Worm (Caenorhabditis elegans) whole organism, young adult: Measurements from ENCODE around the gene ppat-1.

Source experiments
- B0019.2 ChIP-seq: fragments of 200-800 bp; sonication (Bioruptor generic); conservative IDR thresholded peaks from 2 replicates; pipeline ENCODE4 v1.3.6; 2022; ENCODE audit warnings: missing genetic modification reagents, missing genetic modification characterization, missing compliant biosample characterization
- B0261.1 ChIP-seq: sonication (generic microtip); optimal IDR thresholded peaks from 2 replicates; lab custom pipeline; 2016; ENCODE audit warnings: mild to moderate bottlenecking, missing genetic modification characterization, moderate library complexity, missing compliant biosample characterization
- F22D6.2 ChIP-seq: sonication (generic microtip); optimal IDR thresholded peaks from 2 replicates; lab custom pipeline; 2016; ENCODE audit warnings: mild to moderate bottlenecking, missing genetic modification characterization, missing compliant biosample characterization
- F37B4.10 ChIP-seq: fragments of 200-800 bp; sonication (Bioruptor generic); IDR thresholded peaks from 2 replicates; pipeline ENCODE4 v1.3.6; 2022; ENCODE audit warnings: missing genetic modification characterization, missing compliant biosample characterization
- F57C9.4 ChIP-seq: sonication (generic microtip); optimal IDR thresholded peaks from 2 replicates; lab custom pipeline; 2017; ENCODE audit warnings: mild to moderate bottlenecking, missing genetic modification characterization, missing compliant biosample characterization
- K11D2.4 ChIP-seq: fragments of 200-800 bp; sonication (Bioruptor generic); IDR thresholded peaks from 2 replicates; pipeline ENCODE4 v1.3.6; 2022; ENCODE audit warnings: missing genetic modification reagents, missing genetic modification characterization, missing compliant biosample characterization
- K12H6.12 ChIP-seq: fragments of 200-800 bp; sonication (Bioruptor generic); optimal IDR thresholded peaks from 2 replicates; lab custom pipeline; 2018; ENCODE audit warnings: mild to moderate bottlenecking, missing genetic modification characterization, missing compliant biosample characterization
- Y95B8A.8 ChIP-seq: fragments of 200-800 bp; sonication (Bioruptor generic); IDR thresholded peaks from 2 replicates; pipeline ENCODE4 v1.3.6; 2022; ENCODE audit warnings: missing genetic modification reagents, missing genetic modification characterization, missing compliant biosample characterization
- ZK185.1 ChIP-seq: sonication (generic microtip); optimal IDR thresholded peaks from 2 replicates; lab custom pipeline; 2016; ENCODE audit warnings: mild to moderate bottlenecking, missing genetic modification characterization, missing compliant biosample characterization; ENCODE audit not compliant: poor library complexity, severe bottlenecking
- ama-1 ChIP-seq, 3 experiments: fragments of 150-350 bp in 1 of 3; sonication (generic microtip) in 2 of 3; optimal IDR thresholded peaks; 2 replicates each; lab custom pipeline; 2014 to 2018; ENCODE audit warnings: missing biosample characterization in 2 of 3, missing genetic modification characterization in 2 of 3, missing genetic modification reagents in 2 of 3
- athp-1 ChIP-seq: sonication (generic microtip); optimal IDR thresholded peaks from 2 replicates; lab custom pipeline; 2017; ENCODE audit warnings: mild to moderate bottlenecking, missing genetic modification characterization, missing compliant biosample characterization
- attf-3 ChIP-seq: fragments of 200-800 bp; sonication (Bioruptor generic); conservative IDR thresholded peaks from 2 replicates; pipeline ENCODE4 v1.3.6; 2022; ENCODE audit warnings: missing genetic modification reagents, missing genetic modification characterization, missing compliant biosample characterization
- bed-1 ChIP-seq: fragments of 200-800 bp; sonication (Bioruptor generic); IDR thresholded peaks from 2 replicates; pipeline ENCODE4 v1.3.6; 2022; ENCODE audit warnings: missing genetic modification reagents, missing genetic modification characterization, missing compliant biosample characterization
- cebp-1 ChIP-seq, 2 experiments: fragments of 200-800 bp in 1 of 2; sonication (Bioruptor generic) in 1 of 2; sonication (generic microtip) in 1 of 2; IDR thresholded peaks in 1 of 2; optimal IDR thresholded peaks in 1 of 2; 2 replicates each; pipeline versions ENCODE4 v1.3.6 to Lab custom; 2017 to 2022; ENCODE audit warnings: missing compliant biosample characterization in 2 of 2, missing genetic modification characterization in 2 of 2, mild to moderate bottlenecking in 1 of 2, missing genetic modification reagents in 1 of 2, moderate library complexity in 1 of 2
- cebp-2 ChIP-seq: fragments of 200-800 bp; sonication (Bioruptor generic); IDR thresholded peaks from 2 replicates; pipeline ENCODE4 v1.3.6; 2022; ENCODE audit warnings: missing genetic modification characterization, missing compliant biosample characterization
- die-1 ChIP-seq: sonication (generic microtip); optimal IDR thresholded peaks from 2 replicates; lab custom pipeline; 2016; ENCODE audit warnings: missing genotype, mild to moderate bottlenecking, missing genetic modification characterization, missing compliant biosample characterization
- dpl-1 ChIP-seq: fragments of 150-350 bp; optimal IDR thresholded peaks from 2 replicates; lab custom pipeline; 2014; ENCODE audit warnings: missing biosample characterization, missing genetic modification reagents, missing genetic modification characterization
- egl-18 ChIP-seq: fragments of 200-800 bp; sonication (Bioruptor generic); IDR thresholded peaks from 2 replicates; pipeline ENCODE4 v1.3.6; 2022; ENCODE audit warnings: missing genetic modification reagents, missing genetic modification characterization, missing compliant biosample characterization
- egl-44 ChIP-seq: fragments of 200-800 bp; sonication (Bioruptor generic); IDR thresholded peaks from 2 replicates; pipeline ENCODE4 v1.3.6; 2022; ENCODE audit warnings: missing genetic modification reagents, missing genetic modification characterization, missing compliant biosample characterization
- hmg-20 ChIP-seq: fragments of 200-800 bp; sonication (Bioruptor generic); IDR thresholded peaks from 2 replicates; pipeline ENCODE4 v1.3.6; 2022; ENCODE audit warnings: missing genetic modification reagents, missing genetic modification characterization, missing compliant biosample characterization
- lin-35 ChIP-seq, 3 experiments: fragments of 150-350 bp in 2 of 3; sonication (generic microtip) in 1 of 3; optimal IDR thresholded peaks; 2 replicates each; lab custom pipeline; 2014 to 2018; ENCODE audit warnings: missing biosample characterization in 3 of 3, missing genetic modification characterization in 3 of 3, missing genetic modification reagents in 3 of 3
- lin-54 ChIP-seq: fragments of 200-800 bp; sonication (Bioruptor generic); optimal IDR thresholded peaks from 2 replicates; lab custom pipeline; 2018; ENCODE audit warnings: mild to moderate bottlenecking, missing genetic modification characterization, missing compliant biosample characterization
- lsl-1 ChIP-seq: fragments of 200-800 bp; sonication (Bioruptor generic); optimal IDR thresholded peaks from 2 replicates; lab custom pipeline; 2018; ENCODE audit warnings: mild to moderate bottlenecking, missing genetic modification characterization, moderate library complexity, missing compliant biosample characterization
- lsy-27 ChIP-seq: sonication (generic microtip); optimal IDR thresholded peaks from 2 replicates; lab custom pipeline; 2017; ENCODE audit warnings: missing genetic modification characterization, mild to moderate bottlenecking, missing compliant biosample characterization, antibody characterized with exemption, missing genotype, borderline replicate concordance; ENCODE audit not compliant: insufficient read depth
- madf-6 ChIP-seq: fragments of 200-800 bp; sonication (Bioruptor generic); IDR thresholded peaks from 2 replicates; pipeline ENCODE4 v1.3.6; 2022; ENCODE audit warnings: missing genetic modification reagents, missing genetic modification characterization, missing compliant biosample characterization
- mel-28 ChIP-seq: sonication (generic microtip); optimal IDR thresholded peaks from 2 replicates; lab custom pipeline; 2016; ENCODE audit warnings: borderline replicate concordance, mild to moderate bottlenecking, missing genetic modification characterization, missing compliant biosample characterization
- nfyb-1 ChIP-seq: fragments of 200-800 bp; sonication (Bioruptor generic); IDR thresholded peaks from 2 replicates; pipeline ENCODE4 v1.3.6; 2022; ENCODE audit warnings: missing genetic modification reagents, missing genetic modification characterization, missing compliant biosample characterization
- nhr-90 ChIP-seq: sonication (generic microtip); optimal IDR thresholded peaks from 2 replicates; lab custom pipeline; 2016; ENCODE audit warnings: missing genotype, mild to moderate bottlenecking, missing genetic modification characterization, missing compliant biosample characterization
- rpc-1 ChIP-seq, 2 experiments: fragments of 150-350 bp in 1 of 2; sonication (generic microtip) in 1 of 2; optimal IDR thresholded peaks; 2 replicates each; lab custom pipeline; 2014 to 2018; ENCODE audit warnings: missing biosample characterization in 1 of 2, missing genetic modification characterization in 1 of 2, missing genetic modification reagents in 1 of 2, missing genotype in 1 of 2
- somi-1 ChIP-seq: fragments of 200-800 bp; sonication (Bioruptor generic); optimal IDR thresholded peaks from 2 replicates; lab custom pipeline; 2018; ENCODE audit warnings: mild to moderate bottlenecking, missing genetic modification characterization, missing compliant biosample characterization
- zfh-2 ChIP-seq: fragments of 200-800 bp; sonication (Bioruptor generic); conservative IDR thresholded peaks from 2 replicates; pipeline ENCODE4 v1.3.6; 2022; ENCODE audit warnings: missing genetic modification reagents, missing genetic modification characterization, missing compliant biosample characterization
- ztf-26 ChIP-seq: sonication (generic microtip); optimal IDR thresholded peaks from 2 replicates; lab custom pipeline; 2017; ENCODE audit warnings: missing genetic modification characterization, missing compliant biosample characterization
- ztf-6 ChIP-seq: fragments of 200-800 bp; sonication (Bioruptor generic); IDR thresholded peaks from 2 replicates; pipeline ENCODE4 v1.3.6; 2022; ENCODE audit warnings: missing genetic modification reagents, missing genetic modification characterization, missing compliant biosample characterization

ppat-1 gene

DNA sequence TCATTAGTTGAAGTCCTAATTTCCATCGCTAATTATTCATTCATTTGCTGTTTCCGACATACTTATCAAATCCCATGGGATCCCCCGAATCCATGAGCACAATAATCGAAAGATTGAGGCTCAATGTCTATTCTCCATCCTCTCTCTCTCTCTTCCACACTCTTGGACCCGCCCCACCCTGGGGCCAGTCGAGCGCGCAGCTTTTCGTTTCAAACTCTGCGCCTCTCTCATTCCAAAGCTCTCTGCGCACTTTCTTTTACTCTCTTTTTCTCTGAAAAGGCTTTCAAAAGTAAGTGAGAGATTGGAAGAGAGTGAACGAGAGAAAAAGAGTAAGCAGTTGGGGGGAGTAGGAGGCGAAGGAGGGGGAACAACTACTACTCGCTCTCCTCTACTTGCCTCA lies 32.7 kb downstream of the ppat-1 start, which contains the start of gene acy-1 (continued):
- no peak for TF ChIP-seq lsy-27 (tag; lab: Kevin White, UChicago)
- no peak for TF ChIP-seq rpc-1 (optimal IDR thresholded peaks at IDR 0.05; lab: Kevin White, UChicago)
- no peak for TF ChIP-seq rpc-1 (tag; optimal IDR thresholded peaks at IDR 0.05; lab: Kevin White, UChicago)
- no peak for TF ChIP-seq ZK185.1 (tag; lab: Kevin White, UChicago)
- peak; percentile 8 for TF ChIP-seq lin-54
- no peak for TF ChIP-seq F22D6.2 (tag; lab: Kevin White, UChicago)
- no peak for TF ChIP-seq mel-28 (tag; lab: Kevin White, UChicago)
- TF ChIP-seq zfh-2 (GFP tag; lab: Robert Waterston, UW) = peak; percentile 88
- no peak for TF ChIP-seq F37B4.10 (GFP tag; lab: Robert Waterston, UW)
- TF ChIP-seq madf-6 = no peak
- TF ChIP-seq nhr-90 (tag; lab: Kevin White, UChicago) = no peak
- TF ChIP-seq ztf-6 (GFP tag; lab: Robert Waterston, UW) = no peak
- TF ChIP-seq ztf-26 (tag; lab: Kevin White, UChicago) = no peak
- no peak for TF ChIP-seq F57C9.4 (tag; lab: Kevin White, UChicago)
- peak in 1 of 3 experiments; percentile 78 for TF ChIP-seq lin-35 (GFP tag; optimal IDR thresholded peaks at IDR 0.05; lab: Kevin White, UChicago)
- no peak for TF ChIP-seq cebp-2
- no peak for TF ChIP-seq ama-1 (optimal IDR thresholded peaks at IDR 0.05; lab: Kevin White, UChicago)
- no peak for TF ChIP-seq ama-1 (GFP tag; optimal IDR thresholded peaks at IDR 0.05; lab: Kevin White, UChicago)
- TF ChIP-seq athp-1 (tag; lab: Kevin White, UChicago) = no peak
- TF ChIP-seq B0261.1 (tag; lab: Kevin White, UChicago) = no peak
- TF ChIP-seq K11D2.4 (GFP tag; lab: Robert Waterston, UW) = peak; percentile 54
- TF ChIP-seq die-1 (tag; lab: Kevin White, UChicago) = no peak
- no peak for TF ChIP-seq cebp-1 (GFP tag; IDR thresholded peaks at IDR 0.05; lab: Robert Waterston, UW)
- peak; percentile 59 for TF ChIP-seq cebp-1 (tag; optimal IDR thresholded peaks at IDR 0.05; lab: Kevin White, UChicago)

DNA sequence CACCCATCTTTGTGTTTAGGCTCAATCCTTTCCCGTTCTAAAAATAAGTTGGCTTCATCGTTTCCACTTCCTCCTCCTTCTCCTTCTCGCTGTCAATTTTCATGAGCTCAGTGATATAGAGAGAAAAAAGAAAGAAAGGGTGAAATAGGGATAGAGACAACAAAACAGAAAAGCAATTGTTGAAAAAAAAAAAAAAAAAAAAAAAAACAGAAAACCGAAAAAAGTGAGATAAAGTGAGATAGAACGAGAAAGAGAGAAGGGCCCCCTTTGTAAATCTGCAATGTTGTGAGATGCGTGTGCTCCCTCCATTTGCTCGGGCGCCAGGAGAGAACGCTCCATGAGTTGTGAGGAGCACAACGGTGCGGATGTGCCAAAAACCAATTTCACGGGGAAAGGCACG lies 34.8 kb downstream of the ppat-1 start:
- TF ChIP-seq zfh-2 (GFP tag; lab: Robert Waterston, UW) (peak; percentile 54), B0019.2 (GFP tag; lab: Robert Waterston, UW) (no peak), egl-18 (GFP tag; lab: Robert Waterston, UW) (no peak), bed-1 (no peak)

DNA sequence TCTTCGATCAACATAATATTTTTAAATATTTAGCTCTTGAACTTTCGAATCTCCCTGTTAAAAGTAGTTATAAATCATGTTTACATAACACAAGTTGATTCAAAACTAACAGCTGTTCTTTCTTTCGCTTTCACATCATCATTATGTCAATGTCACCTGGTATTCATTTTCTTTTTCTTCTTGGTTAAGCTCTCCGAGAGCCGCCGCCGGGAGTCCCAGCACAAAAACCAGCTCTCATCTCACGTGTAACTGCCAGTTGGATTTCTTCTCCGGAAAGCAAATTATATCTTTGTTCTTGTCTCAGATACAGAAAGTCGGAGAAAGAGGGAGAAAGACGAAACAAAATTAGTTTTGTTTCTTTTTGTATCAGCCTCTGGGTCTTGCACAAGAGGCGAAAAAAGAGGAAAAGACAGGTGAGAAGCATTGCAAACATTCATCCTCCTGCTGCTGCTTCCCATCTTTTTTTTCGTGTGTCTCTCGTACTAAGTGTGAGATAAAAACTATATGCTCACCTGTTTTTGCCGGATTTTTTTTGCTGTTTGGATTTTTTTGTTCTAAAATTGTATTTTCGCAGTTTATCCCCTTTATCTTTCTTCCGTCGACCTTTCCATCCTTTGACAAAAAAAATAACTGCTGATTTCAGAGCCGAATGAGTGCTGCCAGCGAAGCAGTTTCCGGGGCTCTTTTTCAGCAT lies 42.4 kb downstream of the ppat-1 start, which contains the start of gene F17C8.3:
TSS of gene F17C8.3 (plus strand) at position 644 of the 694 bp plus-strand sequence.
- TF ChIP-seq K12H6.12 (tag; lab: Kevin White, UChicago) (peak; percentile 21), somi-1 (GFP tag; lab: Kevin White, UChicago) (peak; percentile 17), attf-3 (GFP tag; lab: Robert Waterston, UW) (no peak)

DNA sequence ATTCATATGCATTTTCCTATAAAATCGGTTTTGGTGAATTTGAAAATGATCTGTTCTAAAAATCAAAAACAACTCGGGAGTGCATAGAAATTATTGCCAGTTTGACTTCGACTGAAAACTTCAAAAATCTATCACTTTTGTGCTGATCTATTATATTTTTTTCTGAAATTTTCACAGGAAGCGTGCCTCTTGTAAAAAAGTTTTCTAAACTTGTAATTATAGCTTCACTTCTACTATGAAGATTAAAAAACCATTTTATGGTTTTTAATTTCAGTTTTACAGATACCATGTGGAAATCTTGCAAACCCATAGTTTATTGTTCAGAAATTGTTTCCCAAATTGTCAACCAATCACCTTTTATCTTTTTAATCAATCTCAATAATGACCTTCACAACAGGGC lies 45.0 kb downstream of the ppat-1 start, which contains the start of gene F17C8.9:
TSS of gene F17C8.9 (plus strand) at position 301 of the 400 bp plus-strand sequence.
- no peak for TF ChIP-seq hmg-20 (GFP tag; lab: Robert Waterston, UW)
- no peak for TF ChIP-seq lsl-1 (GFP tag; lab: Kevin White, UChicago)
- TF ChIP-seq Y95B8A.8 (GFP tag; lab: Robert Waterston, UW) = no peak
- TF ChIP-seq F37B4.10 (GFP tag; lab: Robert Waterston, UW) = no peak
- no peak for TF ChIP-seq mel-28 (tag; lab: Kevin White, UChicago)
- TF ChIP-seq dpl-1 (GFP tag; lab: Kevin White, UChicago) = no peak
- no peak for TF ChIP-seq cebp-1 (GFP tag; IDR thresholded peaks at IDR 0.05; lab: Robert Waterston, UW)
- no peak for TF ChIP-seq cebp-1 (tag; optimal IDR thresholded peaks at IDR 0.05; lab: Kevin White, UChicago)
- TF ChIP-seq lsy-27 (tag; lab: Kevin White, UChicago) = no peak
- no peak for TF ChIP-seq nfyb-1 (GFP tag; lab: Robert Waterston, UW)
- TF ChIP-seq egl-44 (GFP tag; lab: Robert Waterston, UW) = no peak
